Worm (Caenorhabditis elegans) whole organism, late embryonic: ENCODE results near the gene C23H3.9.

Experiments
- ceh-2 ChIP-seq: sonication (generic microtip); optimal IDR thresholded peaks from 2 replicates; lab custom pipeline; 2016; ENCODE audit warnings: missing genotype, missing genetic modification characterization, missing compliant biosample characterization
- ceh-48 ChIP-seq: sonication (generic microtip); optimal IDR thresholded peaks from 2 replicates; lab custom pipeline; 2016; ENCODE audit warnings: missing genetic modification characterization, inconsistent platforms, missing compliant biosample characterization
- fkh-10 ChIP-seq: fragments of 150-350 bp; optimal IDR thresholded peaks from 2 replicates; lab custom pipeline; 2014; ENCODE audit warnings: missing biosample characterization, missing genetic modification reagents, missing genetic modification characterization
- hlh-6 ChIP-seq: sonication (generic microtip); optimal IDR thresholded peaks from 2 replicates; lab custom pipeline; 2016; ENCODE audit warnings: missing genotype, missing genetic modification characterization, missing compliant biosample characterization
- nhr-11 ChIP-seq: fragments of 150-350 bp; optimal IDR thresholded peaks from 2 replicates; lab custom pipeline; 2014; ENCODE audit warnings: missing biosample characterization, missing genetic modification characterization
- rnt-1 ChIP-seq: sonication (generic microtip); optimal IDR thresholded peaks from 2 replicates; lab custom pipeline; 2016; ENCODE audit warnings: missing genetic modification characterization, missing compliant biosample characterization
- sox-2 ChIP-seq: fragments of 200-800 bp; sonication (Bioruptor generic); IDR thresholded peaks from 2 replicates; pipeline ENCODE4 v1.3.6; 2022; ENCODE audit warnings: missing genetic modification reagents, missing genetic modification characterization, missing compliant biosample characterization
- ttx-3 ChIP-seq: sonication (generic microtip); optimal IDR thresholded peaks from 2 replicates; lab custom pipeline; 2016; ENCODE audit warnings: missing genetic modification reagents, missing genetic modification characterization, missing compliant biosample characterization
- zip-5 ChIP-seq: sonication (generic microtip); optimal IDR thresholded peaks from 2 replicates; lab custom pipeline; 2016; ENCODE audit warnings: missing genetic modification characterization, missing compliant biosample characterization

DNA sequence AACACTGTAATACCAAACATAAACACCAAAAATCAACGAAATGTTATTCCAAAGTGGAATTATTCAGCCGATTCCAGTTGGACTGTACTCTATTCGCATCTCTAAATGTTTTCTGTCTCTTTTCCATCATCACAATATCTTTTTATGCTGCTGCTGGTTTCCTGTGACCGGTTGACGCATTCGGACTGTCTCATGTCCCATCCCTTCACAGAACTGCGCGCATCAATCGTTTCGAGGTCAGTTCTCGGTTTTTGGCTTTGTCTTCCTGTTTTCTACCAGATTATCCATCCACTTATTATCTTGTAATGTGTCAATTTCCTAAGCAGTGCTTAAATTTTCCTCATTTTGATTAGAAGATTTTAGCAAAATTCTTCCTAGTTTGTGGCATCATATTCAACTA lies 19.0 kb downstream of the C23H3.9 start:
- TF ChIP-seq ttx-3 (tag; lab: Kevin White, UChicago) (no peak), ceh-2 (tag; lab: Kevin White, UChicago) (no peak), ceh-48 (no peak), fkh-10 (GFP tag; lab: Kevin White, UChicago) (no peak), zip-5 (tag; lab: Kevin White, UChicago) (no peak), rnt-1 (tag; lab: Kevin White, UChicago) (no peak), nhr-11 (tag; lab: Kevin White, UChicago) (no peak), sox-2 (GFP tag; lab: Robert Waterston, UW) (no peak), hlh-6 (tag; lab: Kevin White, UChicago) (no peak)
